Worm (Caenorhabditis elegans) whole organism, young adult: ENCODE data around the gene F02H6.3.

ENCODE experiments used
- B0019.2 ChIP-seq: fragments of 200-800 bp; sonication (Bioruptor generic); conservative IDR thresholded peaks from 2 replicates; pipeline ENCODE4 v1.3.6; 2022; ENCODE audit warnings: missing genetic modification reagents, missing genetic modification characterization, missing compliant biosample characterization
- B0035.1 ChIP-seq: sonication (generic microtip); optimal IDR thresholded peaks from 2 replicates; lab custom pipeline; 2016; ENCODE audit warnings: missing genetic modification characterization, mild to moderate bottlenecking, missing compliant biosample characterization, missing genotype, missing genetic modification reagents
- B0261.1 ChIP-seq: sonication (generic microtip); optimal IDR thresholded peaks from 2 replicates; lab custom pipeline; 2016; ENCODE audit warnings: mild to moderate bottlenecking, missing genetic modification characterization, moderate library complexity, missing compliant biosample characterization
- B0336.3 ChIP-seq: fragments of 200-800 bp; sonication (Bioruptor generic); IDR thresholded peaks from 2 replicates; pipeline ENCODE4 v1.3.6; 2022; ENCODE audit warnings: missing genetic modification characterization, missing compliant biosample characterization
- C06A6.2 ChIP-seq: fragments of 200-800 bp; sonication (Bioruptor generic); conservative IDR thresholded peaks from 2 replicates; pipeline ENCODE4 v1.3.6; 2022; ENCODE audit warnings: missing genetic modification characterization, missing compliant biosample characterization
- F10E7.11 ChIP-seq: sonication (generic microtip); optimal IDR thresholded peaks from 2 replicates; lab custom pipeline; 2017; ENCODE audit warnings: mild to moderate bottlenecking, missing genetic modification characterization, moderate library complexity, missing compliant biosample characterization
- F22D6.2 ChIP-seq: sonication (generic microtip); optimal IDR thresholded peaks from 2 replicates; lab custom pipeline; 2016; ENCODE audit warnings: mild to moderate bottlenecking, missing genetic modification characterization, missing compliant biosample characterization
- F39B2.1 ChIP-seq: fragments of 200-800 bp; sonication (Bioruptor generic); IDR thresholded peaks from 2 replicates; pipeline ENCODE4 v1.3.6; 2022; ENCODE audit warnings: missing genetic modification reagents, missing genetic modification characterization, missing compliant biosample characterization
- F49E8.2 ChIP-seq: sonication (generic microtip); optimal IDR thresholded peaks from 3 replicates; lab custom pipeline; 2017; ENCODE audit warnings: missing genetic modification characterization, mild to moderate bottlenecking, missing compliant biosample characterization, antibody characterized with exemption, moderate library complexity; ENCODE audit not compliant: insufficient read depth
- F52B5.7 ChIP-seq: sonication (generic microtip); optimal IDR thresholded peaks from 2 replicates; lab custom pipeline; 2016; ENCODE audit warnings: mild to moderate bottlenecking, missing genetic modification characterization, missing compliant biosample characterization
- F57A8.1 ChIP-seq: fragments of 200-800 bp; sonication (Bioruptor generic); optimal IDR thresholded peaks from 2 replicates; lab custom pipeline; 2018; ENCODE audit warnings: mild to moderate bottlenecking, missing genetic modification characterization, moderate library complexity, missing compliant biosample characterization
- F57C9.4 ChIP-seq: sonication (generic microtip); optimal IDR thresholded peaks from 2 replicates; lab custom pipeline; 2017; ENCODE audit warnings: mild to moderate bottlenecking, missing genetic modification characterization, missing compliant biosample characterization
- K11D2.4 ChIP-seq: fragments of 200-800 bp; sonication (Bioruptor generic); IDR thresholded peaks from 2 replicates; pipeline ENCODE4 v1.3.6; 2022; ENCODE audit warnings: missing genetic modification reagents, missing genetic modification characterization, missing compliant biosample characterization
- T26A5.8 ChIP-seq: sonication (generic microtip); optimal IDR thresholded peaks from 2 replicates; lab custom pipeline; 2016; ENCODE audit warnings: missing genetic modification characterization, missing compliant biosample characterization
- Y56A3A.18 ChIP-seq: fragments of 200-800 bp; sonication (Bioruptor generic); IDR thresholded peaks from 2 replicates; pipeline ENCODE4 v1.3.6; 2022; ENCODE audit warnings: missing genetic modification reagents, missing genetic modification characterization, missing compliant biosample characterization
- ama-1 ChIP-seq, 3 experiments: fragments of 150-350 bp in 1 of 3; sonication (generic microtip) in 2 of 3; optimal IDR thresholded peaks; 2 replicates each; lab custom pipeline; 2014 to 2018; ENCODE audit warnings: missing biosample characterization in 2 of 3, missing genetic modification characterization in 2 of 3, missing genetic modification reagents in 2 of 3
- aptf-2 ChIP-seq: fragments of 200-800 bp; sonication (Bioruptor generic); conservative IDR thresholded peaks from 2 replicates; pipeline ENCODE4 v1.3.6; 2022; ENCODE audit warnings: missing genetic modification reagents, missing genetic modification characterization, missing compliant biosample characterization
- aptf-3 ChIP-seq: fragments of 200-800 bp; sonication (Bioruptor generic); IDR thresholded peaks from 2 replicates; pipeline ENCODE4 v1.3.6; 2022; ENCODE audit warnings: missing genetic modification characterization, missing compliant biosample characterization
- atf-7 ChIP-seq: sonication (generic microtip); optimal IDR thresholded peaks from 2 replicates; lab custom pipeline; 2017; ENCODE audit warnings: mild to moderate bottlenecking, missing genetic modification characterization, missing compliant biosample characterization
- athp-1 ChIP-seq: sonication (generic microtip); optimal IDR thresholded peaks from 2 replicates; lab custom pipeline; 2017; ENCODE audit warnings: mild to moderate bottlenecking, missing genetic modification characterization, missing compliant biosample characterization
- bed-1 ChIP-seq: fragments of 200-800 bp; sonication (Bioruptor generic); IDR thresholded peaks from 2 replicates; pipeline ENCODE4 v1.3.6; 2022; ENCODE audit warnings: missing genetic modification reagents, missing genetic modification characterization, missing compliant biosample characterization
- bed-2 ChIP-seq: fragments of 200-800 bp; sonication (Bioruptor generic); IDR thresholded peaks from 2 replicates; pipeline ENCODE4 v1.3.6; 2022; ENCODE audit warnings: missing genetic modification reagents, missing genetic modification characterization, missing compliant biosample characterization
- cebp-2 ChIP-seq: fragments of 200-800 bp; sonication (Bioruptor generic); IDR thresholded peaks from 2 replicates; pipeline ENCODE4 v1.3.6; 2022; ENCODE audit warnings: missing genetic modification characterization, missing compliant biosample characterization
- ceh-100 ChIP-seq: fragments of 200-800 bp; sonication (Bioruptor generic); IDR thresholded peaks from 2 replicates; pipeline ENCODE4 v1.3.6; 2022; ENCODE audit warnings: missing genetic modification reagents, missing genetic modification characterization, missing compliant biosample characterization
- ceh-27 ChIP-seq: fragments of 200-800 bp; sonication (Bioruptor generic); optimal IDR thresholded peaks from 2 replicates; lab custom pipeline; 2018; ENCODE audit warnings: mild to moderate bottlenecking, missing genetic modification characterization, moderate library complexity, missing compliant biosample characterization
- ceh-40 ChIP-seq: fragments of 200-800 bp; sonication (Bioruptor generic); IDR thresholded peaks from 2 replicates; pipeline ENCODE4 v1.3.6; 2022; ENCODE audit warnings: missing genetic modification characterization, missing compliant biosample characterization
- ceh-79 ChIP-seq: sonication (generic microtip); optimal IDR thresholded peaks from 2 replicates; lab custom pipeline; 2017; ENCODE audit warnings: mild to moderate bottlenecking, missing genetic modification characterization, missing compliant biosample characterization
- ceh-91 ChIP-seq: fragments of 200-800 bp; sonication (Bioruptor generic); IDR thresholded peaks from 2 replicates; pipeline ENCODE4 v1.3.6; 2022; ENCODE audit warnings: missing genetic modification reagents, missing genetic modification characterization, missing compliant biosample characterization
- efl-1 ChIP-seq: fragments of 150-350 bp; optimal IDR thresholded peaks from 2 replicates; lab custom pipeline; 2014; ENCODE audit warnings: missing biosample characterization, missing genetic modification reagents, missing genetic modification characterization
- egrh-3 ChIP-seq: fragments of 200-800 bp; sonication (Bioruptor generic); IDR thresholded peaks from 2 replicates; pipeline ENCODE4 v1.3.6; 2022; ENCODE audit warnings: missing genetic modification reagents, missing genetic modification characterization, missing compliant biosample characterization
- hlh-12 ChIP-seq: sonication (generic microtip); optimal IDR thresholded peaks from 2 replicates; lab custom pipeline; 2016; ENCODE audit warnings: missing genetic modification characterization, missing compliant biosample characterization
- hlh-26 ChIP-seq: fragments of 200-800 bp; sonication (Bioruptor generic); conservative IDR thresholded peaks from 2 replicates; pipeline ENCODE4 v1.3.6; 2022; ENCODE audit warnings: missing genetic modification reagents, missing genetic modification characterization, missing compliant biosample characterization
- hmg-1.2 ChIP-seq: fragments of 200-800 bp; sonication (Bioruptor generic); IDR thresholded peaks from 2 replicates; pipeline ENCODE4 v1.3.6; 2022; ENCODE audit warnings: missing genetic modification reagents, missing genetic modification characterization, missing compliant biosample characterization
- hrde-1 ChIP-seq: sonication (generic microtip); optimal IDR thresholded peaks from 2 replicates; lab custom pipeline; 2016; ENCODE audit warnings: missing genetic modification characterization, mild to moderate bottlenecking, missing compliant biosample characterization, moderate library complexity, missing genotype, missing genetic modification reagents, borderline replicate concordance
- lin-35 ChIP-seq, 3 experiments: fragments of 150-350 bp in 2 of 3; sonication (generic microtip) in 1 of 3; optimal IDR thresholded peaks; 2 replicates each; lab custom pipeline; 2014 to 2018; ENCODE audit warnings: missing biosample characterization in 3 of 3, missing genetic modification characterization in 3 of 3, missing genetic modification reagents in 3 of 3
- lir-1 ChIP-seq: fragments of 200-800 bp; sonication (Bioruptor generic); conservative IDR thresholded peaks from 2 replicates; pipeline ENCODE4 v1.3.6; 2022; ENCODE audit warnings: missing genetic modification reagents, missing genetic modification characterization, missing compliant biosample characterization
- lsy-27 ChIP-seq: sonication (generic microtip); optimal IDR thresholded peaks from 2 replicates; lab custom pipeline; 2017; ENCODE audit warnings: missing genetic modification characterization, mild to moderate bottlenecking, missing compliant biosample characterization, antibody characterized with exemption, missing genotype, borderline replicate concordance; ENCODE audit not compliant: insufficient read depth
- madf-8 ChIP-seq: fragments of 200-800 bp; sonication (Bioruptor generic); conservative IDR thresholded peaks from 2 replicates; pipeline ENCODE4 v1.3.6; 2022; ENCODE audit warnings: missing genetic modification reagents, missing genetic modification characterization, missing compliant biosample characterization
- mxl-1 ChIP-seq: sonication (generic microtip); optimal IDR thresholded peaks from 2 replicates; lab custom pipeline; 2016; ENCODE audit warnings: missing genetic modification characterization, missing compliant biosample characterization
- nfya-1 ChIP-seq: sonication (generic microtip); optimal IDR thresholded peaks from 2 replicates; lab custom pipeline; 2017; ENCODE audit warnings: antibody characterized with exemption, missing compliant biosample characterization, missing genetic modification characterization, borderline replicate concordance; ENCODE audit not compliant: insufficient read depth
- nfyb-1 ChIP-seq: fragments of 200-800 bp; sonication (Bioruptor generic); IDR thresholded peaks from 2 replicates; pipeline ENCODE4 v1.3.6; 2022; ENCODE audit warnings: missing genetic modification reagents, missing genetic modification characterization, missing compliant biosample characterization
- nhr-120 ChIP-seq: fragments of 200-800 bp; sonication (Bioruptor generic); IDR thresholded peaks from 2 replicates; pipeline ENCODE4 v1.3.6; 2022; ENCODE audit warnings: missing genetic modification characterization, missing compliant biosample characterization
- nhr-80 ChIP-seq: sonication (generic microtip); optimal IDR thresholded peaks from 2 replicates; lab custom pipeline; 2016; ENCODE audit warnings: missing genetic modification characterization, missing compliant biosample characterization
- nhr-90 ChIP-seq: sonication (generic microtip); optimal IDR thresholded peaks from 2 replicates; lab custom pipeline; 2016; ENCODE audit warnings: missing genotype, mild to moderate bottlenecking, missing genetic modification characterization, missing compliant biosample characterization
- pbrm-1 ChIP-seq: fragments of 200-800 bp; sonication (Bioruptor generic); IDR thresholded peaks from 2 replicates; pipeline ENCODE4 v1.3.6; 2022; ENCODE audit warnings: missing genetic modification reagents, missing genetic modification characterization, missing compliant biosample characterization
- rcor-1 ChIP-seq: fragments of 200-800 bp; sonication (Bioruptor generic); IDR thresholded peaks from 2 replicates; pipeline ENCODE4 v1.3.6; 2022; ENCODE audit warnings: missing genetic modification reagents, missing genetic modification characterization, missing compliant biosample characterization
- repo-1 ChIP-seq: sonication (generic microtip); optimal IDR thresholded peaks from 2 replicates; lab custom pipeline; 2017; ENCODE audit warnings: mild to moderate bottlenecking, missing genetic modification characterization, missing compliant biosample characterization
- ztf-22 ChIP-seq: fragments of 200-800 bp; sonication (Bioruptor generic); optimal IDR thresholded peaks from 2 replicates; lab custom pipeline; 2018; ENCODE audit warnings: mild to moderate bottlenecking, missing genetic modification characterization, moderate library complexity, missing compliant biosample characterization

The F02H6.3 gene

ce11 chrIV:14224912-14225311 is 21.7 kb downstream of the F02H6.3 start (continued):
- no peak for TF ChIP-seq ama-1 (optimal IDR thresholded peaks at IDR 0.05; lab: Kevin White, UChicago)
- peak; percentile 33 to 86 for TF ChIP-seq ama-1 (GFP tag; optimal IDR thresholded peaks at IDR 0.05; lab: Kevin White, UChicago)
- TF ChIP-seq B0261.1 (tag; lab: Kevin White, UChicago) = peak; percentile 85
- peak; percentile 14 for TF ChIP-seq hlh-12 (tag; lab: Kevin White, UChicago)
- TF ChIP-seq ztf-22 (GFP tag; lab: Kevin White, UChicago) = no peak
- TF ChIP-seq ceh-79 = no peak
- TF ChIP-seq F57C9.4 (tag; lab: Kevin White, UChicago) = no peak
- peak; percentile 88 for TF ChIP-seq rcor-1 (GFP tag; lab: Robert Waterston, UW)
- no peak for TF ChIP-seq efl-1 (GFP tag; lab: Kevin White, UChicago)
- TF ChIP-seq bed-1 = no peak
- TF ChIP-seq F49E8.2 (tag; lab: Kevin White, UChicago) = peak; percentile 78
- peak; percentile 71 for TF ChIP-seq F57A8.1 (GFP tag; lab: Kevin White, UChicago)
- peak; percentile 91 for TF ChIP-seq mxl-1 (tag; lab: Kevin White, UChicago)
- peak; percentile 44 for TF ChIP-seq lsy-27 (tag; lab: Kevin White, UChicago)
- peak; percentile 77 for TF ChIP-seq nfyb-1 (GFP tag; lab: Robert Waterston, UW)
- TF ChIP-seq nhr-120 (GFP tag; lab: Robert Waterston, UW) = 0 out of 2 replicates have a peak, but pooled peaks have one; percentile 83
- peak; percentile 81 for TF ChIP-seq pbrm-1
- no peak for TF ChIP-seq aptf-2
- peak; percentile 44 for TF ChIP-seq F52B5.7 (tag; lab: Kevin White, UChicago)
- 0 out of 2 replicates have a peak, but pooled peaks have one; percentile 40 for TF ChIP-seq bed-2 (GFP tag; lab: Robert Waterston, UW)
- 0 out of 2 replicates have a peak, but pooled peaks have one; percentile 55 for TF ChIP-seq aptf-3 (GFP tag; lab: Robert Waterston, UW)
- 0 out of 2 replicates have a peak, but pooled peaks have one; percentile 70 for TF ChIP-seq ceh-40 (GFP tag; lab: Robert Waterston, UW)
- TF ChIP-seq nhr-80 (tag; lab: Kevin White, UChicago) = peak; percentile 4
- TF ChIP-seq hrde-1 (tag; lab: Kevin White, UChicago) = no peak
- no peak for TF ChIP-seq ceh-27 (GFP tag; lab: Kevin White, UChicago)
- TF ChIP-seq F10E7.11 (tag; lab: Kevin White, UChicago) = no peak
- TF ChIP-seq F39B2.1 (GFP tag; lab: Robert Waterston, UW) = no peak
- 0 out of 2 replicates have a peak, but pooled peaks have one; percentile 28 for TF ChIP-seq C06A6.2 (GFP tag; lab: Robert Waterston, UW)
- peak in 1 of 3 experiments; percentile 53 for TF ChIP-seq lin-35 (GFP tag; optimal IDR thresholded peaks at IDR 0.05; lab: Kevin White, UChicago)
- no peak for TF ChIP-seq T26A5.8 (tag; lab: Kevin White, UChicago)
- no peak for TF ChIP-seq F22D6.2 (tag; lab: Kevin White, UChicago)
- TF ChIP-seq hlh-26 (GFP tag; lab: Robert Waterston, UW) = no peak
- peak; percentile 91 for TF ChIP-seq nhr-90 (tag; lab: Kevin White, UChicago)
- 0 out of 2 replicates have a peak, but pooled peaks have one; percentile 40 for TF ChIP-seq B0019.2 (GFP tag; lab: Robert Waterston, UW)
- TF ChIP-seq ceh-100 = peak; percentile 48
- peak; percentile 69; the same call in 1 of the 2 replicates for TF ChIP-seq Y56A3A.18
- TF ChIP-seq B0336.3 (GFP tag; lab: Robert Waterston, UW) = no peak; the same call in 1 of the 2 replicates
- peak; percentile 44 for TF ChIP-seq repo-1 (tag; lab: Kevin White, UChicago)
- TF ChIP-seq atf-7 = peak; percentile 34
- TF ChIP-seq athp-1 (tag; lab: Kevin White, UChicago) = peak; percentile 23
- TF ChIP-seq K11D2.4 (GFP tag; lab: Robert Waterston, UW) = peak; percentile 51; the same call in 1 of the 2 replicates
- no peak for TF ChIP-seq lir-1 (GFP tag; lab: Robert Waterston, UW)
- TF ChIP-seq hmg-1.2 = peak; percentile 71
- 0 out of 2 replicates have a peak, but pooled peaks have one; percentile 37 for TF ChIP-seq egrh-3 (GFP tag; lab: Robert Waterston, UW)
- peak; percentile 20; the same call in 1 of the 2 replicates for TF ChIP-seq ceh-91 (GFP tag; lab: Robert Waterston, UW)
- TF ChIP-seq cebp-2 (GFP tag; lab: Robert Waterston, UW) = peak; percentile 94
- TF ChIP-seq nfya-1 (tag; lab: Kevin White, UChicago) = no peak
- no peak for TF ChIP-seq madf-8 (GFP tag; lab: Robert Waterston, UW)
- TF ChIP-seq B0035.1 = no peak
